Fruit fly (Drosophila melanogaster) whole organism, adult: ENCODE measurements around the gene Nepl9.

Source experiments
- CG11617 ChIP-seq: fragments of 200-800 bp; sonication (Bioruptor generic); optimal IDR thresholded peaks from 2 replicates; lab custom pipeline; 2017; ENCODE audit warnings: mild to moderate bottlenecking, missing biosample characterization, missing genetic modification reagents, missing genetic modification characterization
- CG14711 ChIP-seq: fragments of 200-800 bp; sonication (Bioruptor generic); optimal IDR thresholded peaks from 2 replicates; lab custom pipeline; 2018; ENCODE audit warnings: missing biosample characterization, mild to moderate bottlenecking, missing genetic modification characterization, moderate library complexity
- CG1620 ChIP-seq: fragments of 200-800 bp; sonication (Bioruptor generic); optimal IDR thresholded peaks from 2 replicates; lab custom pipeline; 2016; ENCODE audit warnings: missing biosample characterization, missing genetic modification characterization
- CG33017 ChIP-seq: fragments of 200-800 bp; sonication (Bioruptor generic); optimal IDR thresholded peaks from 2 replicates; lab custom pipeline; 2018; ENCODE audit warnings: missing biosample characterization, mild to moderate bottlenecking, missing genetic modification characterization, moderate library complexity
- CG7045 ChIP-seq: fragments of 200-800 bp; sonication (Bioruptor generic); optimal IDR thresholded peaks from 2 replicates; lab custom pipeline; 2017; ENCODE audit warnings: missing biosample characterization, mild to moderate bottlenecking, missing genetic modification characterization
- Clk ChIP-seq: fragments of 200-800 bp; sonication (Bioruptor generic); optimal IDR thresholded peaks from 2 replicates; lab custom pipeline; 2017; ENCODE audit warnings: missing biosample characterization, missing genetic modification characterization
- Crg-1 ChIP-seq: fragments of 200-800 bp; sonication (Bioruptor generic); optimal IDR thresholded peaks from 2 replicates; lab custom pipeline; 2016; ENCODE audit warnings: missing biosample characterization, missing genetic modification characterization
- bab1 ChIP-seq: fragments of 200-800 bp; sonication (Bioruptor generic); optimal IDR thresholded peaks from 3 replicates; lab custom pipeline; 2019; ENCODE audit warnings: missing biosample characterization, mild to moderate bottlenecking, missing genetic modification characterization, moderate library complexity
- cnc ChIP-seq, 2 experiments: fragments of >200 bp; optimal IDR thresholded peaks; 2 replicates each; lab custom pipeline; 2017
- kay ChIP-seq: fragments of 200-800 bp; sonication (Bioruptor generic); peaks from one replicate; lab custom pipeline; 2016; ENCODE audit warnings: missing biosample characterization, missing genetic modification characterization, borderline replicate concordance
- ovo ChIP-seq: fragments of 200-800 bp; sonication (Bioruptor generic); optimal IDR thresholded peaks from 2 replicates; lab custom pipeline; 2016; ENCODE audit warnings: missing biosample characterization, missing genetic modification characterization
- pad ChIP-seq: fragments of 200-800 bp; sonication (Bioruptor generic); optimal IDR thresholded peaks from 3 replicates; lab custom pipeline; 2017; ENCODE audit warnings: missing biosample characterization, missing genetic modification characterization, mild to moderate bottlenecking, moderate library complexity, missing genetic modification reagents
- toe ChIP-seq: fragments of 200-800 bp; sonication (Bioruptor generic); optimal IDR thresholded peaks from 2 replicates; lab custom pipeline; 2016; ENCODE audit warnings: missing biosample characterization, missing genetic modification characterization

- TF ChIP-seq bab1 (GFP tag; lab: Kevin White, UChicago) = no peak
- no peak for TF ChIP-seq CG7045 (GFP tag; lab: Kevin White, UChicago)
- no peak for TF ChIP-seq CG11617
- TF ChIP-seq Clk (GFP tag; lab: Kevin White, UChicago) = no peak
- TF ChIP-seq cnc (optimal IDR thresholded peaks at IDR 0.05; lab: Kevin White, UChicago) = peak in 1 of 2 experiments; percentile 81
- no peak for TF ChIP-seq kay (GFP tag; lab: Kevin White, UChicago)
- no peak for TF ChIP-seq CG33017 (tag; lab: Kevin White, UChicago)
- TF ChIP-seq ovo (GFP tag; lab: Kevin White, UChicago) = no peak
- TF ChIP-seq CG1620 (GFP tag; lab: Kevin White, UChicago) = no peak
- no peak for TF ChIP-seq pad
- no peak for TF ChIP-seq CG14711
- TF ChIP-seq Crg-1 (GFP tag; lab: Kevin White, UChicago) = no peak
- no peak for TF ChIP-seq toe (GFP tag; lab: Kevin White, UChicago)
Observed at dm6 chr2L:16850442-16850841, 13.4 kb upstream of the Nepl9 start.
